In the genomic region with DNA sequence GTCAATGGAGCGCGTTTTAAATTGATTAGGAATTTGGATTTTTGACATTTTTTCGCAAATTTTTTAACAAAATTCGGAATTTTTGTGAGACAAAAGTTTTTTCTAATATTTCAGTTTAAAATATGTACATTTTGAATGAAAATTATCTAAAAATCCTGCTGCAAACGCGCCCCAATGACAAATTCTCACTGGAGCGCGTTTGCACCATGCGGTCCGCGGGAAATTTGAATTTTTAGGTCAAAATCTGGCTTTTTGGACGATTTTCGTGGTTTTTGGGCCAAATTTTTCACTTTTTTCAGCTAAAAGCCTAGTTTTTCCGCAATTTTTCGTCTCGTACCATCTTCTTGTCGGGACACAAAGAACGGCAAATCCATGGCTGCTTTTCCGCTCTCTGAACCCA, we compare ENCODE assay signal across 2 worm cellular contexts.
A peak's percentile ranks its signal among the peaks of the same experiment; 100 is the strongest.
TF ChIP-seq lines count a peak whose summit lies in the region.

No protein-coding gene starts in this region.

TF ChIP-seq in whole organism, L4 larva, 104 proteins besides CTCF, POLR2A, EP300 and RAD21:
- peak; percentile 81 for TF ChIP-seq lin-38 (GFP tag; IDR thresholded peaks at IDR 0.05; lab: Robert Waterston, UW)
- TF ChIP-seq mxl-3 (GFP tag; optimal IDR thresholded peaks at IDR 0.05; lab: Kevin White, UChicago), result no peak
TF ChIP-seq in whole organism, L4 larva: peak in this region for 1.

TF ChIP-seq in whole organism, young adult, 124 proteins besides CTCF, POLR2A, EP300 and RAD21:
- TF ChIP-seq ekl-4 (GFP tag; IDR thresholded peaks at IDR 0.05; lab: Robert Waterston, UW) (no peak), lin-54 (GFP tag; optimal IDR thresholded peaks at IDR 0.05; lab: Kevin White, UChicago) (peak; percentile 31), mcd-1 (GFP tag; IDR thresholded peaks at IDR 0.05; lab: Robert Waterston, UW) (peak; percentile 70), hlh-12 (tag; optimal IDR thresholded peaks at IDR 0.05; lab: Kevin White, UChicago) (no peak), hrde-1 (tag; optimal IDR thresholded peaks at IDR 0.05; lab: Kevin White, UChicago; ENCODE audit: borderline replicate concordance) (no peak), sdz-38 (tag; optimal IDR thresholded peaks at IDR 0.05; lab: Kevin White, UChicago) (no peak), attf-5 (GFP tag; optimal IDR thresholded peaks at IDR 0.05; lab: Kevin White, UChicago) (no peak), mes-4 (tag; optimal IDR thresholded peaks at IDR 0.05; lab: Kevin White, UChicago) (no peak)
